Fruit fly (Drosophila melanogaster) ovary, adult (tissue): Measurements from ENCODE around the gene Sgs8.

ENCODE experiments used
- CG17801 ChIP-seq: fragments of 200-800 bp; optimal IDR thresholded peaks from 2 replicates; lab custom pipeline; 2019; ENCODE audit warnings: missing biosample characterization, mild to moderate bottlenecking, missing genetic modification characterization, moderate library complexity; ENCODE audit not compliant: partially characterized antibody

Gene Sgs8

dm6 chr3L:11509294-11509911, at the start of gene Sgs8, which contains the start of gene Sgs7:
Gene Sgs8, minus strand, starts transcription at chr3L:11509394.
Gene Sgs7, plus strand, starts transcription at chr3L:11509861.
- no peak for TF ChIP-seq CG17801 (GFP tag; lab: Kevin White, UChicago)

dm6 chr3L:11557209-11557608, 48.0 kb upstream of the Sgs8 start:
- no peak for TF ChIP-seq CG17801 (GFP tag; lab: Kevin White, UChicago)

dm6 chr3L:11556637-11557036, 47.4 kb upstream of the Sgs8 start:
- TF ChIP-seq CG17801 (GFP tag; lab: Kevin White, UChicago), result no peak

dm6 chr3L:11555662-11556460, 46.7 kb upstream of the Sgs8 start:
- TF ChIP-seq CG17801 (GFP tag; lab: Kevin White, UChicago), result no peak

dm6 chr3L:11554796-11555195, 45.6 kb upstream of the Sgs8 start:
- no peak for TF ChIP-seq CG17801 (GFP tag; lab: Kevin White, UChicago)

- TF ChIP-seq CG17801 (GFP tag; lab: Kevin White, UChicago), result peak; percentile 68
Observed at dm6 chr3L:11554338-11554737, 45.1 kb upstream of the Sgs8 start.

dm6 chr3L:11553672-11554068, 44.5 kb upstream of the Sgs8 start:
- TF ChIP-seq CG17801 (GFP tag; lab: Kevin White, UChicago), result no peak

dm6 chr3L:11552996-11553671, 43.9 kb upstream of the Sgs8 start:
- TF ChIP-seq CG17801 (GFP tag; lab: Kevin White, UChicago), result peak; percentile 72

- no peak for TF ChIP-seq CG17801 (GFP tag; lab: Kevin White, UChicago)
Observed at dm6 chr3L:11551949-11552348, 42.8 kb upstream of the Sgs8 start.

- TF ChIP-seq CG17801 (GFP tag; lab: Kevin White, UChicago), result no peak
Observed at dm6 chr3L:11550359-11551056, 41.3 kb upstream of the Sgs8 start.

dm6 chr3L:11549432-11549831, 40.2 kb upstream of the Sgs8 start:
- no peak for TF ChIP-seq CG17801 (GFP tag; lab: Kevin White, UChicago)

- TF ChIP-seq CG17801 (GFP tag; lab: Kevin White, UChicago), result no peak
Observed at dm6 chr3L:11548009-11548408, 38.8 kb upstream of the Sgs8 start.

dm6 chr3L:11547302-11547994, 38.3 kb upstream of the Sgs8 start:
- peak; percentile 84 for TF ChIP-seq CG17801 (GFP tag; lab: Kevin White, UChicago)

dm6 chr3L:11543681-11544299, 34.6 kb upstream of the Sgs8 start:
- no peak for TF ChIP-seq CG17801 (GFP tag; lab: Kevin White, UChicago)
